Worm (Caenorhabditis elegans): ENCODE measurements around the gene srlf-12.

The srlf-12 gene

ce11 chrIV:10896512-10896911 is 4.6 kb upstream of the srlf-12 start, which contains the start of gene srlf-13:
srlf-13 (minus strand) TSS chrIV:10896612.
- TF ChIP-seq elt-1 (tag; optimal IDR thresholded peaks at IDR 0.05) (no peak), Y55F3AM.14 (GFP tag; optimal IDR thresholded peaks at IDR 0.05) (no peak), alr-1 (tag; optimal IDR thresholded peaks at IDR 0.05) (no peak), lsy-2 (tag; optimal IDR thresholded peaks at IDR 0.05) (no peak), R02D3.7 (tag; optimal IDR thresholded peaks at IDR 0.05) (no peak), fos-1 (tag; optimal IDR thresholded peaks at IDR 0.05) (no peak), nhr-12 (tag; optimal IDR thresholded peaks at IDR 0.05) (no peak), mdl-1 (tag; optimal IDR thresholded peaks at IDR 0.05) (no peak), peb-1 (tag; optimal IDR thresholded peaks at IDR 0.05) (no peak), lin-11 (tag; optimal IDR thresholded peaks at IDR 0.05) (no peak), F13H6.1 (tag; optimal IDR thresholded peaks at IDR 0.05) (no peak), nhr-237 (tag; optimal IDR thresholded peaks at IDR 0.05) (no peak)

ce11 chrIV:10894255-10894654 is 2.4 kb upstream of the srlf-12 start, which contains the start of gene srlf-14:
srlf-14 (minus strand) TSS chrIV:10894355.
- no peak for TF ChIP-seq alr-1 (tag; optimal IDR thresholded peaks at IDR 0.05)
- no peak for TF ChIP-seq lin-11 (tag; optimal IDR thresholded peaks at IDR 0.05)
- no peak for TF ChIP-seq ZK546.5 (tag; optimal IDR thresholded peaks at IDR 0.05)
- no peak for TF ChIP-seq elt-3 (tag; optimal IDR thresholded peaks at IDR 0.05)
- TF ChIP-seq nhr-11 (tag; optimal IDR thresholded peaks at IDR 0.05), result no peak
- TF ChIP-seq Y55F3AM.14 (GFP tag; optimal IDR thresholded peaks at IDR 0.05), result no peak
- no peak for TF ChIP-seq sem-4 (tag; optimal IDR thresholded peaks at IDR 0.05)
- no peak for TF ChIP-seq unc-39 (tag; optimal IDR thresholded peaks at IDR 0.05)
- TF ChIP-seq nhr-6 (tag; optimal IDR thresholded peaks at IDR 0.05), result no peak
- TF ChIP-seq lin-39 (tag; optimal IDR thresholded peaks at IDR 0.05), result no peak
- TF ChIP-seq nhr-77 (tag; optimal IDR thresholded peaks at IDR 0.05), result no peak
- no peak for TF ChIP-seq F13H6.1 (tag; optimal IDR thresholded peaks at IDR 0.05)
- TF ChIP-seq lin-13 (GFP tag; optimal IDR thresholded peaks at IDR 0.05), result no peak
- no peak for TF ChIP-seq zag-1 (tag; optimal IDR thresholded peaks at IDR 0.05)
- TF ChIP-seq mdl-1 (tag; optimal IDR thresholded peaks at IDR 0.05), result no peak
- TF ChIP-seq snpc-4 (tag; optimal IDR thresholded peaks at IDR 0.05), result no peak
- TF ChIP-seq fos-1 (tag; optimal IDR thresholded peaks at IDR 0.05), result no peak

- TF ChIP-seq ZK546.5 (tag; optimal IDR thresholded peaks at IDR 0.05) (no peak), nhr-25 (tag; optimal IDR thresholded peaks at IDR 0.05) (no peak), nhr-11 (tag; optimal IDR thresholded peaks at IDR 0.05) (no peak), ztf-11 (tag; optimal IDR thresholded peaks at IDR 0.05) (no peak), mab-5 (tag; optimal IDR thresholded peaks at IDR 0.05) (no peak), ztf-1 (GFP tag; conservative IDR thresholded peaks at IDR 0.05) (no peak), elt-3 (tag; optimal IDR thresholded peaks at IDR 0.05) (no peak), alr-1 (tag; optimal IDR thresholded peaks at IDR 0.05) (no peak), nhr-12 (tag; optimal IDR thresholded peaks at IDR 0.05) (no peak), unc-62 (GFP tag; optimal IDR thresholded peaks at IDR 0.05) (no peak)
Observed at ce11 chrIV:10889820-10890462, 2.0 kb downstream of the srlf-12 start, which contains the start of gene F13E9.15. F13E9.15 (minus strand) TSS chrIV:10889870.

- TF ChIP-seq F13H6.1 (tag; optimal IDR thresholded peaks at IDR 0.05), result no peak
- no peak for TF ChIP-seq nhr-77 (tag; optimal IDR thresholded peaks at IDR 0.05)
- no peak for TF ChIP-seq ceh-82 (tag; optimal IDR thresholded peaks at IDR 0.05)
Observed at ce11 chrIV:10887285-10887684, 4.6 kb downstream of the srlf-12 start, which contains the start of gene F13E9.16. F13E9.16 (minus strand) TSS chrIV:10887385.

ce11 chrIV:10885915-10886314 is 6.0 kb downstream of the srlf-12 start, which contains the start of gene srlf-11:
srlf-11 (minus strand) TSS chrIV:10886015.
- TF ChIP-seq ceh-16 (tag; optimal IDR thresholded peaks at IDR 0.05) (no peak), sem-4 (tag; optimal IDR thresholded peaks at IDR 0.05) (no peak), aly-2 (tag; optimal IDR thresholded peaks at IDR 0.05) (no peak), mdl-1 (tag; optimal IDR thresholded peaks at IDR 0.05) (no peak), lsy-2 (tag; optimal IDR thresholded peaks at IDR 0.05) (no peak), alr-1 (tag; optimal IDR thresholded peaks at IDR 0.05) (no peak), elt-3 (tag; optimal IDR thresholded peaks at IDR 0.05) (no peak)

- TF ChIP-seq ztf-4 (tag; optimal IDR thresholded peaks at IDR 0.05) (no peak), nhr-12 (tag; optimal IDR thresholded peaks at IDR 0.05) (no peak), sma-3 (GFP tag; optimal IDR thresholded peaks at IDR 0.05) (no peak), Y55F3AM.14 (GFP tag; optimal IDR thresholded peaks at IDR 0.05) (no peak), nhr-77 (tag; optimal IDR thresholded peaks at IDR 0.05) (no peak), F13H6.1 (tag; optimal IDR thresholded peaks at IDR 0.05) (no peak), nhr-237 (tag; optimal IDR thresholded peaks at IDR 0.05) (no peak), ztf-1 (GFP tag; conservative IDR thresholded peaks at IDR 0.05) (no peak), egl-27 (tag; optimal IDR thresholded peaks at IDR 0.05) (no peak), alr-1 (tag; optimal IDR thresholded peaks at IDR 0.05) (no peak), lin-13 (GFP tag; optimal IDR thresholded peaks at IDR 0.05) (no peak), R02D3.7 (tag; optimal IDR thresholded peaks at IDR 0.05) (no peak), ceh-16 (tag; optimal IDR thresholded peaks at IDR 0.05) (no peak), ama-1 (optimal IDR thresholded peaks at IDR 0.05) (no peak), skn-1 (tag; optimal IDR thresholded peaks at IDR 0.05) (no peak), aly-2 (tag; optimal IDR thresholded peaks at IDR 0.05) (no peak), ztf-11 (tag; optimal IDR thresholded peaks at IDR 0.05) (no peak), zag-1 (tag; optimal IDR thresholded peaks at IDR 0.05) (no peak), sma-9 (GFP tag; optimal IDR thresholded peaks at IDR 0.05) (no peak), sma-9 (tag; optimal IDR thresholded peaks at IDR 0.05) (no peak)
Observed at ce11 chrIV:10884263-10884662, 7.6 kb downstream of the srlf-12 start, which contains the start of gene F13E9.5. F13E9.5 (minus strand) TSS chrIV:10884363.

All from whole organism, L2 larva.